Worm (Caenorhabditis elegans) whole organism, late embryonic: ENCODE data around the gene arrd-6.
A peak's percentile ranks its signal among the peaks of the same experiment; 100 is the strongest.

Experiments used
- C38D4.7 ChIP-seq: fragments of 200-800 bp; sonication (Bioruptor generic); optimal IDR thresholded peaks from 2 replicates; lab custom pipeline; 2018; ENCODE audit warnings: mild to moderate bottlenecking, missing genetic modification characterization, moderate library complexity, missing compliant biosample characterization
- F13H6.1 ChIP-seq: sonication (generic microtip); optimal IDR thresholded peaks from 2 replicates; lab custom pipeline; 2016; ENCODE audit warnings: missing genetic modification characterization, missing compliant biosample characterization
- K02D7.2 ChIP-seq: sonication (generic microtip); optimal IDR thresholded peaks from 2 replicates; lab custom pipeline; 2017; ENCODE audit warnings: mild to moderate bottlenecking, missing genetic modification characterization, missing compliant biosample characterization
- T23F11.4 ChIP-seq: fragments of 200-800 bp; sonication (Bioruptor generic); optimal IDR thresholded peaks from 2 replicates; lab custom pipeline; 2018; ENCODE audit warnings: mild to moderate bottlenecking, missing genetic modification characterization, missing compliant biosample characterization
- ahr-1 ChIP-seq: sonication (generic microtip); optimal IDR thresholded peaks from 2 replicates; lab custom pipeline; 2016; ENCODE audit warnings: missing genetic modification characterization, missing compliant biosample characterization
- ama-1 ChIP-seq: fragments of 150-350 bp; optimal IDR thresholded peaks from 2 replicates; lab custom pipeline; 2014
- ceh-14 ChIP-seq: sonication (generic microtip); optimal IDR thresholded peaks from 2 replicates; lab custom pipeline; 2016; ENCODE audit warnings: missing genotype, missing genetic modification characterization, missing compliant biosample characterization
- ceh-18 ChIP-seq: sonication (generic microtip); optimal IDR thresholded peaks from 2 replicates; lab custom pipeline; 2016; ENCODE audit warnings: missing genetic modification characterization, missing compliant biosample characterization
- ceh-19 ChIP-seq: fragments of 200-800 bp; sonication (Bioruptor generic); optimal IDR thresholded peaks from 2 replicates; lab custom pipeline; 2018; ENCODE audit warnings: mild to moderate bottlenecking, missing genetic modification characterization, missing compliant biosample characterization
- ceh-2 ChIP-seq: sonication (generic microtip); optimal IDR thresholded peaks from 2 replicates; lab custom pipeline; 2016; ENCODE audit warnings: missing genotype, missing genetic modification characterization, missing compliant biosample characterization
- ceh-24 ChIP-seq: sonication (generic microtip); optimal IDR thresholded peaks from 2 replicates; lab custom pipeline; 2016; ENCODE audit warnings: mild to moderate bottlenecking, missing genetic modification characterization, missing compliant biosample characterization
- ceh-30 ChIP-seq: fragments of 150-350 bp; optimal IDR thresholded peaks from 2 replicates; lab custom pipeline; 2014; ENCODE audit warnings: missing biosample characterization, missing genetic modification characterization
- ceh-31 ChIP-seq: sonication (generic microtip); optimal IDR thresholded peaks from 2 replicates; lab custom pipeline; 2016; ENCODE audit warnings: missing genetic modification characterization, missing compliant biosample characterization
- ceh-34 ChIP-seq: sonication (generic microtip); optimal IDR thresholded peaks from 2 replicates; lab custom pipeline; 2016; ENCODE audit warnings: mild to moderate bottlenecking, missing genetic modification characterization, missing compliant biosample characterization
- ceh-48 ChIP-seq: sonication (generic microtip); optimal IDR thresholded peaks from 2 replicates; lab custom pipeline; 2016; ENCODE audit warnings: missing genetic modification characterization, inconsistent platforms, missing compliant biosample characterization
- ceh-9 ChIP-seq: sonication (generic microtip); optimal IDR thresholded peaks from 2 replicates; lab custom pipeline; 2016; ENCODE audit warnings: mild to moderate bottlenecking, missing genetic modification characterization, inconsistent platforms, missing compliant biosample characterization
- dve-1 ChIP-seq: sonication (generic microtip); optimal IDR thresholded peaks from 2 replicates; lab custom pipeline; 2017; ENCODE audit warnings: antibody characterized with exemption, mild to moderate bottlenecking, missing genetic modification characterization, missing compliant biosample characterization
- elt-2 ChIP-seq: sonication (generic microtip); optimal IDR thresholded peaks from 2 replicates; lab custom pipeline; 2016; ENCODE audit warnings: missing genetic modification reagents, missing genetic modification characterization, missing compliant biosample characterization
- elt-4 ChIP-seq: sonication (generic microtip); optimal IDR thresholded peaks from 2 replicates; lab custom pipeline; 2016; ENCODE audit warnings: missing genetic modification characterization, missing compliant biosample characterization
- ets-4 ChIP-seq: sonication (generic microtip); optimal IDR thresholded peaks from 2 replicates; lab custom pipeline; 2016; ENCODE audit warnings: missing genetic modification characterization, missing compliant biosample characterization
- eyg-1 ChIP-seq: sonication (generic microtip); optimal IDR thresholded peaks from 2 replicates; lab custom pipeline; 2016; ENCODE audit warnings: missing genotype, missing genetic modification characterization, missing compliant biosample characterization
- fax-1 ChIP-seq: sonication (generic microtip); optimal IDR thresholded peaks from 2 replicates; lab custom pipeline; 2016; ENCODE audit warnings: missing genotype, missing genetic modification characterization, missing compliant biosample characterization
- hlh-13 ChIP-seq: fragments of 200-800 bp; sonication (Bioruptor generic); optimal IDR thresholded peaks from 2 replicates; lab custom pipeline; 2018; ENCODE audit warnings: mild to moderate bottlenecking, missing genetic modification characterization, missing compliant biosample characterization
- hlh-30 ChIP-seq: sonication (generic microtip); optimal IDR thresholded peaks from 2 replicates; lab custom pipeline; 2017; ENCODE audit warnings: antibody characterized with exemption, missing genetic modification characterization, missing compliant biosample characterization; ENCODE audit not compliant: insufficient read depth
- hlh-6 ChIP-seq: sonication (generic microtip); optimal IDR thresholded peaks from 2 replicates; lab custom pipeline; 2016; ENCODE audit warnings: missing genotype, missing genetic modification characterization, missing compliant biosample characterization
- nfya-1 ChIP-seq: sonication (generic microtip); optimal IDR thresholded peaks from 2 replicates; lab custom pipeline; 2017; ENCODE audit warnings: missing genetic modification characterization, mild to moderate bottlenecking, missing compliant biosample characterization, antibody characterized with exemption, moderate library complexity
- nhr-11 ChIP-seq: fragments of 150-350 bp; optimal IDR thresholded peaks from 2 replicates; lab custom pipeline; 2014; ENCODE audit warnings: missing biosample characterization, missing genetic modification characterization
- npax-4 ChIP-seq: sonication (generic microtip); optimal IDR thresholded peaks from 2 replicates; lab custom pipeline; 2016; ENCODE audit warnings: missing genetic modification characterization, missing compliant biosample characterization
- pag-3 ChIP-seq: sonication (generic microtip); optimal IDR thresholded peaks from 2 replicates; lab custom pipeline; 2016; ENCODE audit warnings: missing compliant biosample characterization, missing genetic modification characterization, borderline replicate concordance
- pax-1 ChIP-seq: fragments of 150-350 bp; optimal IDR thresholded peaks from 2 replicates; lab custom pipeline; 2014; ENCODE audit warnings: missing biosample characterization, missing genetic modification characterization
- pha-2 ChIP-seq: sonication (generic microtip); optimal IDR thresholded peaks from 2 replicates; lab custom pipeline; 2017; ENCODE audit warnings: mild to moderate bottlenecking, missing genetic modification characterization, missing compliant biosample characterization
- pqm-1 ChIP-seq: sonication (generic microtip); optimal IDR thresholded peaks from 2 replicates; lab custom pipeline; 2016; ENCODE audit warnings: missing genetic modification characterization, missing compliant biosample characterization
- pros-1 ChIP-seq: fragments of 150-350 bp; optimal IDR thresholded peaks from 2 replicates; lab custom pipeline; 2014; ENCODE audit warnings: missing biosample characterization, missing genetic modification reagents, missing genetic modification characterization
- rnt-1 ChIP-seq: sonication (generic microtip); optimal IDR thresholded peaks from 2 replicates; lab custom pipeline; 2016; ENCODE audit warnings: missing genetic modification characterization, missing compliant biosample characterization
- sdc-2 ChIP-seq: sonication (generic microtip); optimal IDR thresholded peaks from 2 replicates; lab custom pipeline; 2016; ENCODE audit warnings: missing genotype, missing genetic modification characterization, missing compliant biosample characterization
- sox-2 ChIP-seq: fragments of 200-800 bp; sonication (Bioruptor generic); IDR thresholded peaks from 2 replicates; pipeline ENCODE4 v1.3.6; 2022; ENCODE audit warnings: missing genetic modification reagents, missing genetic modification characterization, missing compliant biosample characterization
- syd-9 ChIP-seq: sonication (generic microtip); optimal IDR thresholded peaks from 2 replicates; lab custom pipeline; 2016; ENCODE audit warnings: mild to moderate bottlenecking, missing genetic modification characterization, moderate library complexity, missing compliant biosample characterization
- tbx-2 ChIP-seq: sonication (generic microtip); optimal IDR thresholded peaks from 2 replicates; lab custom pipeline; 2016; ENCODE audit warnings: missing genetic modification characterization, missing compliant biosample characterization
- ttx-3 ChIP-seq: sonication (generic microtip); optimal IDR thresholded peaks from 2 replicates; lab custom pipeline; 2016; ENCODE audit warnings: missing genetic modification reagents, missing genetic modification characterization, missing compliant biosample characterization
- unc-3 ChIP-seq, 2 experiments: fragments of 200-800 bp in 1 of 2; sonication (Bioruptor generic) in 1 of 2; sonication (generic microtip) in 1 of 2; conservative IDR thresholded peaks in 1 of 2; optimal IDR thresholded peaks in 1 of 2; 2 replicates each; pipeline versions ENCODE4 v1.3.6 to Lab custom; 2016 to 2022; ENCODE audit warnings: missing compliant biosample characterization in 2 of 2, missing genetic modification characterization in 2 of 2, missing genetic modification reagents in 1 of 2
- unc-42 ChIP-seq: sonication (generic microtip); optimal IDR thresholded peaks from 2 replicates; lab custom pipeline; 2016; ENCODE audit warnings: missing genotype, missing genetic modification characterization, missing compliant biosample characterization
- unc-55 ChIP-seq: sonication (generic microtip); optimal IDR thresholded peaks from 2 replicates; lab custom pipeline; 2017; ENCODE audit warnings: missing biosample characterization, missing genetic modification reagents, missing genetic modification characterization

arrd-6 gene

ce11 chrII:11142571-11142970 is at the start of gene arrd-6:
arrd-6 (plus strand) TSS chrII:11142739.
- TF ChIP-seq unc-42 (no peak), pros-1 (tag; lab: Kevin White, UChicago) (no peak), syd-9 (tag; lab: Kevin White, UChicago) (no peak), T23F11.4 (GFP tag; lab: Kevin White, UChicago) (no peak), K02D7.2 (tag; lab: Kevin White, UChicago) (no peak), hlh-6 (tag; lab: Kevin White, UChicago) (no peak), ceh-34 (tag; lab: Kevin White, UChicago) (no peak), F13H6.1 (no peak), ceh-31 (tag; lab: Kevin White, UChicago) (no peak), ceh-19 (no peak)

- no peak for TF ChIP-seq ets-4 (tag; lab: Kevin White, UChicago)
- no peak for TF ChIP-seq ahr-1 (tag; lab: Kevin White, UChicago)
- no peak for TF ChIP-seq C38D4.7 (GFP tag; lab: Kevin White, UChicago)
- TF ChIP-seq pqm-1, result no peak
- TF ChIP-seq rnt-1, result no peak
- TF ChIP-seq sox-2 (GFP tag; lab: Robert Waterston, UW), result no peak
- TF ChIP-seq sdc-2 (tag; lab: Kevin White, UChicago), result no peak
- no peak for TF ChIP-seq ceh-2 (tag; lab: Kevin White, UChicago)
- no peak for TF ChIP-seq ama-1 (lab: Kevin White, UChicago)
Measured at ce11 chrII:11094431-11094830, 48.1 kb upstream of the arrd-6 start.

DNA sequence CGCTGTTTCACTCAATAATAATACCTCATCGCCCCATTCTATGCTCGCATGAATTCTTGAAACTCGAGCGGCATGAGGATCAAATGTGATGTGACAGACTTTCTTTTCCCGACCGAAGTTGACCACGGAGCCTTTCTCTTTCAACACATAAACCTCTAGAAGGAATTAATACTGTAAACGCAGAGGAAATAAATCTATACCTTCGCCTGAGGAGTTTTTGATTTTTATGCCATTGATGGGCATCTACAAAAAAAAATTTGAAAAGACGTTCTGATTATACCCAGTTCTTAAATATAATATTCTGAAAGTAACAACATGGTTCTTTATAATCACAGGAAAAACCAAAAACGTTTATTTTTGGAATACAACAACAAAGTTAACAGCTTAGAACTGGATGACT is 46.3 kb upstream of the arrd-6 start, which contains the start of gene nbs-1:
Gene nbs-1, minus strand, starts transcription at position 246 of the 400 bp plus-strand sequence.
- TF ChIP-seq ttx-3 (no peak), ceh-19 (no peak), pag-3 (tag; lab: Kevin White, UChicago) (no peak)

- TF ChIP-seq ceh-18 (tag; lab: Kevin White, UChicago) (peak; percentile 60), ceh-34 (tag; lab: Kevin White, UChicago) (peak; percentile 51), rnt-1 (peak; percentile 37), ceh-9 (tag; lab: Kevin White, UChicago) (no peak), npax-4 (tag; lab: Kevin White, UChicago) (no peak), ahr-1 (tag; lab: Kevin White, UChicago) (no peak), dve-1 (tag; lab: Kevin White, UChicago) (peak; percentile 42), nfya-1 (tag; lab: Kevin White, UChicago) (peak; percentile 87), unc-42 (peak; percentile 49), hlh-30 (tag; lab: Kevin White, UChicago) (peak; percentile 20), unc-55 (peak; percentile 62), ceh-31 (tag; lab: Kevin White, UChicago) (peak; percentile 68), pax-1 (tag; lab: Kevin White, UChicago) (no peak), C38D4.7 (GFP tag; lab: Kevin White, UChicago) (no peak), elt-2 (tag; lab: Kevin White, UChicago) (peak; percentile 24), pag-3 (tag; lab: Kevin White, UChicago) (no peak), K02D7.2 (tag; lab: Kevin White, UChicago) (no peak), hlh-13 (GFP tag; lab: Kevin White, UChicago) (no peak), elt-4 (tag; lab: Kevin White, UChicago) (no peak), T23F11.4 (GFP tag; lab: Kevin White, UChicago) (no peak)
- TF ChIP-seq, all 69 proteins: peak for 10
Measured at ce11 chrII:11097154-11097887, 45.2 kb upstream of the arrd-6 start, which contains the start of the genes rpl-36.A and nuo-1. rpl-36.A (minus strand) TSS chrII:11097204. nuo-1 (plus strand) TSS chrII:11097837.

DNA sequence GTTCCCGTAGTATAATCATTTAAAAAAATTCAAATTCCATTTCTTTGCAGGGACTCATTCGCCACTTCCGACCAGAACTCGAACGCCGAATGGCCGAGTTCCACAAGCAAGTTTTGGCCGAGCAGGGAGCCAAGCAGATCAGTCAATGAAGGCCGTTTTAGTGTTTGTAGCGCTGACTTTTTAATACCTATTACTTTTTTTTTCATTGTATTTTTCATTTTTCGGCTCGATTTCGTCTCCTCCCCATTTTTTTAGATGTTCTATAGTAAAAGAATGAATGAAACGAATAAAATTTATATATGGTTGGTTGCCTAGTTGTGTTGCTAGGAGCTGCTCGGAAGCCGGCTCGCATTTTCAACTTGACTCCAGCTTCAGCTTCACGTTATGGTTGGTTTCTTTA is 42.7 kb upstream of the arrd-6 start, which contains the start of gene C09H10.4:
Gene C09H10.4, plus strand, starts transcription at position 301 of the 400 bp plus-strand sequence.
- TF ChIP-seq eyg-1, result no peak
- no peak for TF ChIP-seq ama-1 (lab: Kevin White, UChicago)
- no peak for TF ChIP-seq ceh-48 (tag; lab: Kevin White, UChicago)
- no peak for TF ChIP-seq tbx-2 (tag; lab: Kevin White, UChicago)
- no peak for TF ChIP-seq hlh-6 (tag; lab: Kevin White, UChicago)
- TF ChIP-seq pros-1 (tag; lab: Kevin White, UChicago), result no peak
- TF ChIP-seq ceh-14 (tag; lab: Kevin White, UChicago), result no peak
- no peak for TF ChIP-seq nhr-11 (tag; lab: Kevin White, UChicago)
- TF ChIP-seq fax-1 (tag; lab: Kevin White, UChicago), result no peak
- TF ChIP-seq pax-1 (tag; lab: Kevin White, UChicago), result no peak
- no peak for TF ChIP-seq pha-2 (tag; lab: Kevin White, UChicago)
- TF ChIP-seq ceh-18 (tag; lab: Kevin White, UChicago), result no peak
- no peak for TF ChIP-seq ceh-30 (tag; lab: Kevin White, UChicago)
- no peak for TF ChIP-seq syd-9 (tag; lab: Kevin White, UChicago)
- TF ChIP-seq unc-3 (GFP tag; conservative IDR thresholded peaks at IDR 0.05; lab: Robert Waterston, UW), result no peak
- TF ChIP-seq unc-3 (tag; optimal IDR thresholded peaks at IDR 0.05; lab: Kevin White, UChicago), result no peak
- no peak for TF ChIP-seq ceh-24 (tag; lab: Kevin White, UChicago)
- TF ChIP-seq ceh-19, result no peak
